Fruit fly (Drosophila melanogaster) whole organism, pupa: Measurements from ENCODE around the gene Nf1.

ENCODE experiments used
- CG10348 ChIP-seq: fragments of 200-800 bp; sonication (Bioruptor generic); IDR thresholded peaks from 2 replicates; pipeline ENCODE4 v1.3.6; 2022; ENCODE audit warnings: missing biosample characterization, missing genetic modification characterization
- CG12605 ChIP-seq: fragments of 200-800 bp; sonication (Bioruptor generic); IDR thresholded peaks from 2 replicates; pipeline ENCODE4 v1.3.6; 2022; ENCODE audit warnings: missing biosample characterization, missing genetic modification characterization
- CG13204 ChIP-seq: fragments of 200-800 bp; sonication (Bioruptor generic); optimal IDR thresholded peaks from 2 replicates; lab custom pipeline; 2018; ENCODE audit warnings: missing biosample characterization, mild to moderate bottlenecking, missing genetic modification characterization, moderate library complexity
- CG14655 ChIP-seq: fragments of 200-800 bp; sonication (Bioruptor generic); optimal IDR thresholded peaks from 3 replicates; lab custom pipeline; 2017; ENCODE audit warnings: mild to moderate bottlenecking, missing biosample characterization, missing genetic modification reagents, missing genetic modification characterization
- CG15710 ChIP-seq: fragments of 200-800 bp; sonication (Bioruptor generic); optimal IDR thresholded peaks from 2 replicates; lab custom pipeline; 2018; ENCODE audit warnings: missing biosample characterization, mild to moderate bottlenecking, missing genetic modification characterization, moderate library complexity
- CG17806 ChIP-seq: fragments of 200-800 bp; sonication (Bioruptor generic); optimal IDR thresholded peaks from 2 replicates; lab custom pipeline; 2018; ENCODE audit warnings: missing biosample characterization, mild to moderate bottlenecking, missing genetic modification characterization, moderate library complexity
- CG32121 ChIP-seq: fragments of 200-800 bp; sonication (Bioruptor generic); IDR thresholded peaks from 2 replicates; pipeline ENCODE4 v1.3.6; 2022; ENCODE audit warnings: missing biosample characterization, missing genetic modification characterization
- CG34367 ChIP-seq: fragments of 200-800 bp; sonication (Bioruptor generic); optimal IDR thresholded peaks from 2 replicates; lab custom pipeline; 2018; ENCODE audit warnings: missing biosample characterization, mild to moderate bottlenecking, missing genetic modification characterization
- CG4496 ChIP-seq: fragments of 200-800 bp; sonication (Bioruptor generic); IDR thresholded peaks from 3 replicates; pipeline ENCODE4 v1.3.6; 2022; ENCODE audit warnings: missing biosample characterization, missing genetic modification characterization
- CG8159 ChIP-seq: fragments of 200-800 bp; sonication (Bioruptor generic); optimal IDR thresholded peaks from 3 replicates; lab custom pipeline; 2018; ENCODE audit warnings: missing biosample characterization, mild to moderate bottlenecking, missing genetic modification characterization, moderate library complexity
- CG8301 ChIP-seq: fragments of 200-800 bp; sonication (Bioruptor generic); optimal IDR thresholded peaks from 2 replicates; lab custom pipeline; 2018; ENCODE audit warnings: missing biosample characterization, mild to moderate bottlenecking, missing genetic modification characterization
- CG9948 ChIP-seq: fragments of 200-800 bp; sonication (Bioruptor generic); optimal IDR thresholded peaks from 2 replicates; lab custom pipeline; 2018; ENCODE audit warnings: missing biosample characterization, mild to moderate bottlenecking, missing genetic modification characterization, moderate library complexity
- D1 ChIP-seq: fragments of 200-800 bp; sonication (Bioruptor generic); optimal IDR thresholded peaks from 2 replicates; lab custom pipeline; 2018; ENCODE audit warnings: missing biosample characterization, mild to moderate bottlenecking, missing genetic modification characterization, moderate library complexity
- EcR ChIP-seq: fragments of 200-800 bp; sonication (Bioruptor generic); optimal IDR thresholded peaks from 3 replicates; lab custom pipeline; 2019; ENCODE audit warnings: missing biosample characterization, missing genetic modification characterization, mild to moderate bottlenecking, moderate library complexity, missing genetic modification reagents
- Ets98B ChIP-seq: fragments of 200-800 bp; sonication (Bioruptor generic); IDR thresholded peaks from 2 replicates; pipeline ENCODE4 v1.3.6; 2022; ENCODE audit warnings: missing biosample characterization, missing genetic modification characterization
- Pif1A ChIP-seq: fragments of 200-800 bp; sonication (Bioruptor generic); optimal IDR thresholded peaks from 3 replicates; lab custom pipeline; 2016; ENCODE audit warnings: missing biosample characterization, missing genetic modification characterization
- Pif1B ChIP-seq: fragments of 200-800 bp; sonication (Bioruptor generic); optimal IDR thresholded peaks from 3 replicates; lab custom pipeline; 2016; ENCODE audit warnings: missing biosample characterization, missing genetic modification characterization
- Snoo ChIP-seq: fragments of 200-800 bp; sonication (Bioruptor generic); optimal IDR thresholded peaks from 3 replicates; lab custom pipeline; 2017; ENCODE audit warnings: missing biosample characterization, mild to moderate bottlenecking, missing genetic modification characterization, inconsistent platforms
- fd96Ca ChIP-seq: fragments of 200-800 bp; sonication (Bioruptor generic); IDR thresholded peaks from 3 replicates; pipeline ENCODE4 v1.3.6; 2022; ENCODE audit warnings: missing biosample characterization, missing genetic modification characterization
- gl ChIP-seq: fragments of 200-800 bp; sonication (Bioruptor generic); optimal IDR thresholded peaks from 2 replicates; lab custom pipeline; 2018; ENCODE audit warnings: missing biosample characterization, mild to moderate bottlenecking, missing genetic modification characterization
- rn ChIP-seq: fragments of 200-800 bp; sonication (Bioruptor generic); IDR thresholded peaks from 2 replicates; pipeline ENCODE4 v1.3.6; 2022; ENCODE audit warnings: missing biosample characterization, missing genetic modification characterization

The Nf1 gene

dm6 chr3R:25968915-25969314, 13.9 kb upstream of the Nf1 start:
- no peak for TF ChIP-seq CG10348
- TF ChIP-seq Ets98B (GFP tag; lab: Robert Waterston, UW) = no peak
- TF ChIP-seq CG4496 (GFP tag; lab: Robert Waterston, UW) = no peak
- TF ChIP-seq Pif1A (GFP tag; lab: Kevin White, UChicago) = no peak

- TF ChIP-seq Snoo (no peak), CG13204 (no peak), CG32121 (GFP tag; lab: Robert Waterston, UW) (no peak), D1 (tag; lab: Kevin White, UChicago) (no peak), fd96Ca (GFP tag; lab: Robert Waterston, UW) (no peak), Pif1A (GFP tag; lab: Kevin White, UChicago) (no peak), CG9948 (no peak), rn (GFP tag; lab: Robert Waterston, UW) (no peak), CG12605 (GFP tag; lab: Robert Waterston, UW) (no peak)
Observed at dm6 chr3R:25969780-25970179, 13.0 kb upstream of the Nf1 start, which contains the start of gene fid. Gene fid (plus strand): TSS chr3R:25970080.

dm6 chr3R:25983274-25983673, 461 bp downstream of the Nf1 start:
- TF ChIP-seq D1 (tag; lab: Kevin White, UChicago) (no peak), CG34367 (tag; lab: Kevin White, UChicago) (no peak), CG8301 (tag; lab: Kevin White, UChicago) (no peak), Pif1A (GFP tag; lab: Kevin White, UChicago) (no peak)

dm6 chr3R:25996197-25997005, 13.6 kb downstream of the Nf1 start, which contains the start of gene CG43116:
Gene CG43116 (minus strand): TSS chr3R:25996996.
- TF ChIP-seq Ets98B (GFP tag; lab: Robert Waterston, UW) = peak; percentile 73; the same call in 1 of the 2 replicates
- peak; percentile 81 for TF ChIP-seq rn (GFP tag; lab: Robert Waterston, UW)
- peak; percentile 82 for TF ChIP-seq D1 (tag; lab: Kevin White, UChicago)
- TF ChIP-seq EcR = peak; percentile 76
- TF ChIP-seq CG34367 (tag; lab: Kevin White, UChicago) = peak; percentile 96
- TF ChIP-seq gl (tag; lab: Kevin White, UChicago) = peak; percentile 84
- TF ChIP-seq Pif1A (GFP tag; lab: Kevin White, UChicago) = peak; percentile 93
- TF ChIP-seq CG12605 (GFP tag; lab: Robert Waterston, UW) = peak; percentile 75
- TF ChIP-seq CG8159 (tag; lab: Kevin White, UChicago) = peak; percentile 98
- TF ChIP-seq CG9948 = peak; percentile 97
- peak; percentile 94 for TF ChIP-seq Pif1B
- TF ChIP-seq CG15710 (tag; lab: Kevin White, UChicago) = peak; percentile 96
- TF ChIP-seq CG14655 = no peak
- TF ChIP-seq fd96Ca (GFP tag; lab: Robert Waterston, UW) = peak; percentile 83
- peak; percentile 69; the same call in 1 of the 2 replicates for TF ChIP-seq CG32121 (GFP tag; lab: Robert Waterston, UW)
- TF ChIP-seq Snoo = peak; percentile 93
- no peak for TF ChIP-seq CG8301 (tag; lab: Kevin White, UChicago)
- TF ChIP-seq CG17806 (tag; lab: Kevin White, UChicago) = peak; percentile 97
- peak; percentile 91 for TF ChIP-seq CG13204
- peak; percentile 55; the same call in 1 of the 3 replicates for TF ChIP-seq CG4496 (GFP tag; lab: Robert Waterston, UW)
- TF ChIP-seq CG10348 = 0 out of 2 replicates have a peak, but pooled peaks have one; percentile 12

dm6 chr3R:25997068-25997714, 14.4 kb downstream of the Nf1 start:
- TF ChIP-seq Pif1A (GFP tag; lab: Kevin White, UChicago) = peak; percentile 82
- peak; percentile 63 for TF ChIP-seq gl (tag; lab: Kevin White, UChicago)
- no peak for TF ChIP-seq fd96Ca (GFP tag; lab: Robert Waterston, UW)
- peak; percentile 82 for TF ChIP-seq Pif1B
- TF ChIP-seq CG15710 (tag; lab: Kevin White, UChicago) = peak; percentile 97
- TF ChIP-seq CG13204 = peak; percentile 89
- TF ChIP-seq rn (GFP tag; lab: Robert Waterston, UW) = 0 out of 2 replicates have a peak, but pooled peaks have one; percentile 29
- peak; percentile 99 for TF ChIP-seq CG9948
- TF ChIP-seq CG17806 (tag; lab: Kevin White, UChicago) = peak; percentile 98
- TF ChIP-seq CG10348 = no peak
- TF ChIP-seq CG32121 (GFP tag; lab: Robert Waterston, UW) = peak; percentile 33; the same call in 1 of the 2 replicates
- peak; percentile 68 for TF ChIP-seq CG12605 (GFP tag; lab: Robert Waterston, UW)
- no peak; the same call in 2 of the 3 replicates for TF ChIP-seq CG4496 (GFP tag; lab: Robert Waterston, UW)
- peak; percentile 85 for TF ChIP-seq CG8301 (tag; lab: Kevin White, UChicago)
- TF ChIP-seq CG14655 = peak; percentile 93
- TF ChIP-seq Snoo = peak; percentile 93
- peak; percentile 95 for TF ChIP-seq CG34367 (tag; lab: Kevin White, UChicago)
- TF ChIP-seq Ets98B (GFP tag; lab: Robert Waterston, UW) = no peak; the same call in 1 of the 2 replicates
- TF ChIP-seq CG8159 (tag; lab: Kevin White, UChicago) = peak; percentile 99
- TF ChIP-seq EcR = peak; percentile 71
- peak; percentile 86 for TF ChIP-seq D1 (tag; lab: Kevin White, UChicago)
- TF ChIP-seq, all 21 proteins: peak for 17
